Worm (Caenorhabditis elegans) whole organism, L4 larva: ENCODE measurements around the gene spe-44.
A peak's percentile ranks its signal among the peaks of the same experiment; 100 is the strongest.

Experiments
- D1046.2 ChIP-seq: fragments of 200-800 bp; sonication (Bioruptor generic); IDR thresholded peaks from 2 replicates; pipeline ENCODE4 v1.3.6; 2022; ENCODE audit warnings: missing genetic modification characterization, missing compliant biosample characterization
- F10B5.3 ChIP-seq: sonication (generic microtip); optimal IDR thresholded peaks from 2 replicates; lab custom pipeline; 2016; ENCODE audit warnings: mild to moderate bottlenecking, missing genetic modification characterization, missing compliant biosample characterization
- F37D6.2 ChIP-seq: sonication (generic microtip); optimal IDR thresholded peaks from 2 replicates; lab custom pipeline; 2016; ENCODE audit warnings: mild to moderate bottlenecking, missing genetic modification characterization, missing compliant biosample characterization
- Y105C5A.15 ChIP-seq: fragments of 200-800 bp; sonication (Bioruptor generic); IDR thresholded peaks from 2 replicates; pipeline ENCODE4 v1.3.6; 2022; ENCODE audit warnings: missing genetic modification characterization, missing compliant biosample characterization
- Y5F2A.4 ChIP-seq: fragments of 200-800 bp; sonication (Bioruptor generic); optimal IDR thresholded peaks from 2 replicates; lab custom pipeline; 2018; ENCODE audit warnings: mild to moderate bottlenecking, missing genetic modification characterization, missing compliant biosample characterization
- ZK337.2 ChIP-seq: fragments of 200-800 bp; sonication (Bioruptor generic); IDR thresholded peaks from 2 replicates; pipeline ENCODE4 v1.3.6; 2022; ENCODE audit warnings: missing genetic modification reagents, missing genetic modification characterization, missing compliant biosample characterization
- ZK546.5 ChIP-seq, 2 experiments: sonication (generic microtip); optimal IDR thresholded peaks; 2 replicates each; lab custom pipeline; 2017; ENCODE audit warnings: missing biosample characterization in 2 of 2, missing genetic modification characterization in 2 of 2
- ama-1 ChIP-seq: fragments of 150-350 bp; optimal IDR thresholded peaks from 2 replicates; lab custom pipeline; 2014; ENCODE audit warnings: inconsistent platforms, mixed read lengths
- arid-1 ChIP-seq: fragments of 200-800 bp; sonication (Bioruptor generic); conservative IDR thresholded peaks from 2 replicates; pipeline ENCODE4 v1.3.6; 2022; ENCODE audit warnings: missing genetic modification reagents, missing genetic modification characterization, missing compliant biosample characterization
- ceh-20 ChIP-seq: fragments of 200-800 bp; sonication (Bioruptor generic); IDR thresholded peaks from 2 replicates; pipeline ENCODE4 v1.3.6; 2022; ENCODE audit warnings: missing genetic modification reagents, missing genetic modification characterization, missing compliant biosample characterization
- ceh-28 ChIP-seq: fragments of 150-350 bp; optimal IDR thresholded peaks from 2 replicates; lab custom pipeline; 2014; ENCODE audit warnings: missing biosample characterization, missing genetic modification reagents, missing genetic modification characterization
- ceh-32 ChIP-seq: sonication (generic microtip); optimal IDR thresholded peaks from 2 replicates; lab custom pipeline; 2016; ENCODE audit warnings: mild to moderate bottlenecking, missing genetic modification characterization, missing compliant biosample characterization; ENCODE audit not compliant: poor library complexity
- ceh-62 ChIP-seq: sonication (generic microtip); optimal IDR thresholded peaks from 2 replicates; lab custom pipeline; 2017; ENCODE audit warnings: missing biosample characterization, missing genetic modification characterization
- ceh-82 ChIP-seq: sonication (generic microtip); optimal IDR thresholded peaks from 2 replicates; lab custom pipeline; 2017; ENCODE audit warnings: missing biosample characterization, missing genetic modification characterization
- ces-1 ChIP-seq: fragments of 150-350 bp; sonication (generic microtip); optimal IDR thresholded peaks from 4 replicates; lab custom pipeline; 2014; ENCODE audit warnings: missing biosample characterization, missing genetic modification reagents, missing genetic modification characterization
- ctbp-1 ChIP-seq: fragments of 200-800 bp; sonication (Bioruptor generic); IDR thresholded peaks from 2 replicates; pipeline ENCODE4 v1.3.6; 2022; ENCODE audit warnings: missing genetic modification reagents, missing genetic modification characterization, missing compliant biosample characterization
- daf-16 ChIP-seq, 3 experiments: sonication (generic microtip); optimal IDR thresholded peaks; 2 replicates each; lab custom pipeline; 2016 to 2017; ENCODE audit warnings: missing genetic modification characterization in 3 of 3, missing genetic modification reagents in 3 of 3, mild to moderate bottlenecking in 2 of 3, missing compliant biosample characterization in 2 of 3, missing biosample characterization in 1 of 3, moderate library complexity in 1 of 3
- duxl-1 ChIP-seq: sonication (generic microtip); optimal IDR thresholded peaks from 2 replicates; lab custom pipeline; 2016; ENCODE audit warnings: mild to moderate bottlenecking, missing genetic modification characterization, moderate library complexity, missing compliant biosample characterization; ENCODE audit not compliant: poor library complexity
- egl-27 ChIP-seq: sonication (generic microtip); optimal IDR thresholded peaks from 3 replicates; lab custom pipeline; 2017; ENCODE audit warnings: missing biosample characterization, missing genetic modification reagents, missing genetic modification characterization
- fkh-10 ChIP-seq: fragments of 150-350 bp; optimal IDR thresholded peaks from 2 replicates; lab custom pipeline; 2014; ENCODE audit warnings: missing biosample characterization, missing genetic modification reagents, missing genetic modification characterization
- fos-1 ChIP-seq: fragments of 150-350 bp; optimal IDR thresholded peaks from 2 replicates; lab custom pipeline; 2014; ENCODE audit warnings: missing biosample characterization, missing genetic modification characterization
- hif-1 ChIP-seq, 2 experiments: sonication (generic microtip); optimal IDR thresholded peaks; 2 replicates each; lab custom pipeline; 2016 to 2017; ENCODE audit warnings: missing compliant biosample characterization in 2 of 2, missing genetic modification characterization in 2 of 2, missing genetic modification reagents in 2 of 2, missing genotype in 2 of 2, mild to moderate bottlenecking in 1 of 2
- hmg-1.1 ChIP-seq: fragments of 200-800 bp; sonication (Bioruptor generic); IDR thresholded peaks from 2 replicates; pipeline ENCODE4 v1.3.6; 2022; ENCODE audit warnings: missing genetic modification reagents, missing genetic modification characterization, missing compliant biosample characterization
- lin-29 ChIP-seq: fragments of 200-800 bp; sonication (Bioruptor generic); IDR thresholded peaks from 2 replicates; pipeline ENCODE4 v1.3.6; 2022; ENCODE audit warnings: missing genetic modification reagents, missing genetic modification characterization, missing compliant biosample characterization
- lin-38 ChIP-seq: fragments of 200-800 bp; sonication (Bioruptor generic); IDR thresholded peaks from 2 replicates; pipeline ENCODE4 v1.3.6; 2022; ENCODE audit warnings: missing genetic modification reagents, missing genetic modification characterization, missing compliant biosample characterization
- lin-39 ChIP-seq: fragments of 150-350 bp; optimal IDR thresholded peaks from 2 replicates; lab custom pipeline; 2014; ENCODE audit warnings: missing biosample characterization, missing genetic modification reagents, missing genetic modification characterization
- lir-3 ChIP-seq: sonication (generic microtip); optimal IDR thresholded peaks from 2 replicates; lab custom pipeline; 2016; ENCODE audit warnings: mild to moderate bottlenecking, missing genetic modification characterization, missing compliant biosample characterization
- lsy-2 ChIP-seq, 2 experiments: fragments of 150-350 bp in 1 of 2; sonication (generic microtip) in 1 of 2; optimal IDR thresholded peaks; 2 replicates each; lab custom pipeline; 2014 to 2017; ENCODE audit warnings: missing biosample characterization in 2 of 2, missing genetic modification characterization in 2 of 2
- mdt-29 ChIP-seq: fragments of 200-800 bp; sonication (Bioruptor generic); IDR thresholded peaks from 2 replicates; pipeline ENCODE4 v1.3.6; 2022; ENCODE audit warnings: missing genetic modification reagents, missing genetic modification characterization, missing compliant biosample characterization
- nhr-10 ChIP-seq: fragments of 150-350 bp; optimal IDR thresholded peaks from 2 replicates; lab custom pipeline; 2014; ENCODE audit warnings: missing biosample characterization, missing genetic modification characterization
- nhr-111 ChIP-seq: fragments of 200-800 bp; sonication (Bioruptor generic); optimal IDR thresholded peaks from 2 replicates; lab custom pipeline; 2018; ENCODE audit warnings: mild to moderate bottlenecking, missing genetic modification characterization, missing compliant biosample characterization
- nhr-237 ChIP-seq: sonication (generic microtip); optimal IDR thresholded peaks from 2 replicates; lab custom pipeline; 2017; ENCODE audit warnings: missing biosample characterization, missing genetic modification characterization
- nhr-41 ChIP-seq: fragments of 200-800 bp; sonication (Bioruptor generic); IDR thresholded peaks from 2 replicates; pipeline ENCODE4 v1.3.6; 2022; ENCODE audit warnings: missing genetic modification reagents, missing genetic modification characterization, missing compliant biosample characterization
- nhr-6 ChIP-seq: fragments of 150-350 bp; optimal IDR thresholded peaks from 2 replicates; lab custom pipeline; 2014; ENCODE audit warnings: missing biosample characterization, missing genetic modification characterization
- tag-97 ChIP-seq: fragments of 200-800 bp; sonication (Bioruptor generic); IDR thresholded peaks from 2 replicates; pipeline ENCODE4 v1.3.6; 2022; ENCODE audit warnings: missing genetic modification characterization, missing compliant biosample characterization
- tra-1 ChIP-seq: fragments of 200-800 bp; sonication (Bioruptor generic); IDR thresholded peaks from 2 replicates; pipeline ENCODE4 v1.3.6; 2022; ENCODE audit warnings: missing genetic modification reagents, missing genetic modification characterization, missing compliant biosample characterization
- unc-62 ChIP-seq, 3 experiments: fragments of 150-350 bp in 1 of 3; sonication (generic microtip); optimal IDR thresholded peaks in 2 of 3; peaks in 1 of 3; 1 replicate in 1 of 3; 2 replicates in 2 of 3; lab custom pipeline; 2014 to 2017; ENCODE audit warnings: missing biosample characterization in 3 of 3, missing genetic modification characterization in 3 of 3, missing genetic modification reagents in 3 of 3, missing genotype in 1 of 3
- zip-2 ChIP-seq: fragments of 150-350 bp; optimal IDR thresholded peaks from 2 replicates; lab custom pipeline; 2014; ENCODE audit warnings: missing biosample characterization, missing genetic modification characterization
- ztf-11 ChIP-seq: fragments of 150-350 bp; optimal IDR thresholded peaks from 2 replicates; lab custom pipeline; 2014; ENCODE audit warnings: missing biosample characterization, missing genetic modification characterization
- ztf-7 ChIP-seq: fragments of 150-350 bp; optimal IDR thresholded peaks from 2 replicates; lab custom pipeline; 2014; ENCODE audit warnings: missing biosample characterization, missing genetic modification characterization

Gene spe-44

ce11 chrIV:12416629-12417404, 37.2 kb downstream of the spe-44 start (continued):
- no peak for TF ChIP-seq nhr-10 (tag; lab: Kevin White, UChicago)
- TF ChIP-seq F10B5.3 (tag; lab: Kevin White, UChicago) = no peak
- peak; percentile 55 for TF ChIP-seq hmg-1.1 (GFP tag; lab: Robert Waterston, UW)
- TF ChIP-seq lin-39 (tag; lab: Kevin White, UChicago) = no peak
- TF ChIP-seq nhr-6 (tag; lab: Kevin White, UChicago) = no peak
- no peak for TF ChIP-seq ceh-62 (tag; lab: Kevin White, UChicago)
- no peak for TF ChIP-seq fos-1
- no peak for TF ChIP-seq hif-1 (tag; optimal IDR thresholded peaks at IDR 0.05; lab: Kevin White, UChicago)
- TF ChIP-seq duxl-1 (tag; lab: Kevin White, UChicago) = peak; percentile 9
- TF ChIP-seq Y5F2A.4 = no peak
- no peak for TF ChIP-seq zip-2 (tag; lab: Kevin White, UChicago)
- no peak for TF ChIP-seq lsy-2 (tag; optimal IDR thresholded peaks at IDR 0.05; lab: Kevin White, UChicago)
- no peak for TF ChIP-seq ceh-28 (tag; lab: Kevin White, UChicago)
- 0 out of 2 replicates have a peak, but pooled peaks have one; percentile 5 for TF ChIP-seq arid-1 (GFP tag; lab: Robert Waterston, UW)
- TF ChIP-seq nhr-111 (GFP tag; lab: Kevin White, UChicago) = no peak
- TF ChIP-seq lir-3 (tag; lab: Kevin White, UChicago) = peak; percentile 45
- TF ChIP-seq ztf-7 = no peak
- peak in 1 of 2 experiments; percentile 31 for TF ChIP-seq daf-16 (GFP tag; optimal IDR thresholded peaks at IDR 0.05; lab: Kevin White, UChicago)
- peak; percentile 45 for TF ChIP-seq daf-16 (tag; optimal IDR thresholded peaks at IDR 0.05; lab: Kevin White, UChicago)
- TF ChIP-seq egl-27 (tag; lab: Kevin White, UChicago) = no peak
- TF ChIP-seq ceh-82 = no peak
- TF ChIP-seq Y105C5A.15 (GFP tag; lab: Robert Waterston, UW) = no peak
- TF ChIP-seq nhr-41 (GFP tag; lab: Robert Waterston, UW) = peak; percentile 62; the same call in 1 of the 2 replicates
- TF ChIP-seq ama-1 (lab: Kevin White, UChicago) = no peak
- no peak for TF ChIP-seq ces-1
- TF ChIP-seq lin-38 = peak; percentile 64; the same call in 1 of the 2 replicates
- no peak for TF ChIP-seq ztf-11
- no peak for TF ChIP-seq lin-29 (GFP tag; lab: Robert Waterston, UW)
- no peak for TF ChIP-seq ZK546.5 (tag; optimal IDR thresholded peaks at IDR 0.05; lab: Kevin White, UChicago)
- no peak for TF ChIP-seq tag-97 (GFP tag; lab: Robert Waterston, UW)
- TF ChIP-seq ceh-32 (tag; lab: Kevin White, UChicago) = no peak
- peak in 1 of 2 experiments; percentile 91 for TF ChIP-seq unc-62 (GFP tag; optimal IDR thresholded peaks at IDR 0.05 in 1 of 2; lab: Kevin White, UChicago)
- TF ChIP-seq unc-62 (tag; optimal IDR thresholded peaks at IDR 0.05; lab: Kevin White, UChicago) = no peak
- TF ChIP-seq mdt-29 (GFP tag; lab: Robert Waterston, UW) = no peak
- no peak for TF ChIP-seq ZK337.2 (GFP tag; lab: Robert Waterston, UW)
- 0 out of 2 replicates have a peak, but pooled peaks have one; percentile 14 for TF ChIP-seq ceh-20

ce11 chrIV:12414601-12415000, 39.4 kb downstream of the spe-44 start:
- TF ChIP-seq F37D6.2 = no peak
- TF ChIP-seq D1046.2 (GFP tag; lab: Robert Waterston, UW) = no peak
- peak; percentile 64 for TF ChIP-seq fkh-10
- TF ChIP-seq ctbp-1 (GFP tag; lab: Robert Waterston, UW) = no peak
- TF ChIP-seq ces-1 = peak; percentile 43
- no peak for TF ChIP-seq ceh-82
- no peak for TF ChIP-seq nhr-237 (tag; lab: Kevin White, UChicago)
- TF ChIP-seq nhr-111 (GFP tag; lab: Kevin White, UChicago) = no peak
- no peak for TF ChIP-seq tra-1 (GFP tag; lab: Robert Waterston, UW)
